Worm (Caenorhabditis elegans): ENCODE results near the gene ttc-4.

ce11 chrII:5549746-5550145 is 44.8 kb upstream of the ttc-4 start, which contains the start of gene C17C3.6:
- TF ChIP-seq him-1 (tag; optimal IDR thresholded peaks at IDR 0.05) (no peak), W03F9.2 (tag; optimal IDR thresholded peaks at IDR 0.05) (no peak)

Measured in whole organism, L4/young adult.